Fruit fly (Drosophila melanogaster) whole organism, embryonic: ENCODE measurements around the gene CG3434.
A peak's percentile ranks its signal among the peaks of the same experiment; 100 is the strongest.

Experiments used
- ATbp ChIP-seq: fragments of 200-800 bp; sonication (Bioruptor generic); optimal IDR thresholded peaks from 2 replicates; lab custom pipeline; 2017; ENCODE audit warnings: missing biosample characterization, mild to moderate bottlenecking, missing genetic modification characterization, missing genetic modification reagents
- Atf6 ChIP-seq: fragments of 200-800 bp; sonication (Bioruptor generic); IDR thresholded peaks from 2 replicates; pipeline ENCODE4 v1.3.6; 2022; ENCODE audit warnings: missing biosample characterization, missing genetic modification characterization
- BEAF-32 ChIP-seq: fragments of 200-800 bp; sonication (Bioruptor generic); optimal IDR thresholded peaks from 3 replicates; lab custom pipeline; 2017; ENCODE audit warnings: missing biosample characterization, missing genetic modification characterization, mild to moderate bottlenecking, moderate library complexity, missing genetic modification reagents
- Blimp-1 ChIP-seq: fragments of 200-800 bp; sonication (Bioruptor generic); optimal IDR thresholded peaks from 3 replicates; lab custom pipeline; 2018; ENCODE audit warnings: missing biosample characterization, missing genetic modification characterization, mild to moderate bottlenecking, moderate library complexity, missing genetic modification reagents
- CG10366 ChIP-seq: fragments of 200-800 bp; sonication (Bioruptor generic); IDR thresholded peaks from 2 replicates; pipeline ENCODE4 v1.3.6; 2022; ENCODE audit warnings: missing biosample characterization, missing genetic modification characterization
- CG10654 ChIP-seq: fragments of 200-800 bp; sonication (Bioruptor generic); optimal IDR thresholded peaks from 2 replicates; lab custom pipeline; 2016; ENCODE audit warnings: missing biosample characterization, missing genetic modification characterization
- CG12104 ChIP-seq: fragments of 200-800 bp; sonication (Bioruptor generic); optimal IDR thresholded peaks from 3 replicates; lab custom pipeline; 2016; ENCODE audit warnings: missing biosample characterization, missing genetic modification characterization
- CG12219 ChIP-seq: fragments of 200-800 bp; sonication (Bioruptor generic); optimal IDR thresholded peaks from 3 replicates; lab custom pipeline; 2018; ENCODE audit warnings: missing biosample characterization, mild to moderate bottlenecking, missing genetic modification characterization
- CG14710 ChIP-seq: fragments of 200-800 bp; sonication (Bioruptor generic); optimal IDR thresholded peaks from 3 replicates; lab custom pipeline; 2019; ENCODE audit warnings: missing biosample characterization, mild to moderate bottlenecking, missing genetic modification characterization, moderate library complexity
- CG15269 ChIP-seq: fragments of 200-800 bp; sonication (Bioruptor generic); optimal IDR thresholded peaks from 2 replicates; lab custom pipeline; 2018; ENCODE audit warnings: missing biosample characterization, mild to moderate bottlenecking, missing genetic modification characterization, moderate library complexity
- CG2120 ChIP-seq: fragments of 200-800 bp; sonication (Bioruptor generic); optimal IDR thresholded peaks from 3 replicates; lab custom pipeline; 2016; ENCODE audit warnings: missing biosample characterization, missing genetic modification characterization
- CG2129 ChIP-seq: fragments of 200-800 bp; sonication (Bioruptor generic); IDR thresholded peaks from 2 replicates; pipeline ENCODE4 v1.3.6; 2022; ENCODE audit warnings: missing biosample characterization, missing genetic modification characterization; ENCODE audit not compliant: partially characterized antibody
- CG2889 ChIP-seq: fragments of 200-800 bp; sonication (Bioruptor generic); IDR thresholded peaks from 3 replicates; pipeline ENCODE4 v1.3.6; 2022; ENCODE audit warnings: missing biosample characterization, missing genetic modification characterization
- CG3163 ChIP-seq: fragments of 200-800 bp; sonication (Bioruptor generic); optimal IDR thresholded peaks from 3 replicates; lab custom pipeline; 2016; ENCODE audit warnings: missing biosample characterization, missing genetic modification characterization
- CG32767 ChIP-seq: fragments of 200-800 bp; sonication (Bioruptor generic); IDR thresholded peaks from 2 replicates; pipeline ENCODE4 v1.3.6; 2022; ENCODE audit warnings: missing biosample characterization, missing genetic modification characterization
- CG42726 ChIP-seq: fragments of 200-800 bp; sonication (Bioruptor generic); IDR thresholded peaks from 2 replicates; pipeline ENCODE4 v1.3.6; 2022; ENCODE audit warnings: missing biosample characterization, missing genetic modification characterization; ENCODE audit not compliant: partially characterized antibody
- CG4282 ChIP-seq: fragments of 200-800 bp; sonication (Bioruptor generic); optimal IDR thresholded peaks from 2 replicates; lab custom pipeline; 2016; ENCODE audit warnings: missing biosample characterization, missing genetic modification characterization
- CG4404 ChIP-seq: fragments of 200-800 bp; sonication (Bioruptor generic); IDR thresholded peaks from 2 replicates; pipeline ENCODE4 v1.3.6; 2022; ENCODE audit warnings: missing biosample characterization, missing genetic modification characterization
- CG6689 ChIP-seq: fragments of 200-800 bp; sonication (Bioruptor generic); IDR thresholded peaks from 2 replicates; pipeline ENCODE4 v1.3.6; 2022; ENCODE audit warnings: missing biosample characterization, missing genetic modification characterization
- CG9437 ChIP-seq: fragments of 200-800 bp; sonication (Bioruptor generic); optimal IDR thresholded peaks from 2 replicates; lab custom pipeline; 2018; ENCODE audit warnings: missing biosample characterization, mild to moderate bottlenecking, missing genetic modification characterization
- CG9876 ChIP-seq: fragments of 200-800 bp; sonication (Bioruptor generic); optimal IDR thresholded peaks from 2 replicates; lab custom pipeline; 2016; ENCODE audit warnings: missing biosample characterization, missing genetic modification characterization
- D ChIP-seq, 2 experiments: fragments of 200-800 bp in 1 of 2; fragments of >200 bp in 1 of 2; sonication (Bioruptor generic) in 1 of 2; optimal IDR thresholded peaks; 2 replicates in 1 of 2; 3 replicates in 1 of 2; lab custom pipeline; 2017; ENCODE audit warnings: mild to moderate bottlenecking in 1 of 2, missing biosample characterization in 1 of 2, missing genetic modification characterization in 1 of 2, missing genetic modification reagents in 1 of 2
- Dip3 ChIP-seq: fragments of 200-800 bp; sonication (Bioruptor generic); optimal IDR thresholded peaks from 3 replicates; lab custom pipeline; 2016; ENCODE audit warnings: missing biosample characterization, missing genetic modification characterization
- Doc2 ChIP-seq: fragments of 200-800 bp; sonication (Bioruptor generic); IDR thresholded peaks from 2 replicates; pipeline ENCODE4 v1.3.6; 2022; ENCODE audit warnings: missing biosample characterization, missing genetic modification characterization
- Drgx ChIP-seq: fragments of 200-800 bp; sonication (Bioruptor generic); IDR thresholded peaks from 2 replicates; pipeline ENCODE4 v1.3.6; 2022; ENCODE audit warnings: missing biosample characterization, missing genetic modification characterization
- Fer2 ChIP-seq: fragments of 200-800 bp; sonication (Bioruptor generic); optimal IDR thresholded peaks from 2 replicates; lab custom pipeline; 2018; ENCODE audit warnings: missing biosample characterization, mild to moderate bottlenecking, missing genetic modification characterization, moderate library complexity
- HmgD ChIP-seq: fragments of 200-800 bp; sonication (Bioruptor generic); optimal IDR thresholded peaks from 3 replicates; lab custom pipeline; 2016; ENCODE audit warnings: missing biosample characterization, missing genetic modification characterization
- Hmx ChIP-seq: fragments of 200-800 bp; sonication (Bioruptor generic); optimal IDR thresholded peaks from 2 replicates; lab custom pipeline; 2016; ENCODE audit warnings: missing biosample characterization, missing genetic modification characterization
- Mes4 ChIP-seq: fragments of 200-800 bp; sonication (Bioruptor generic); optimal IDR thresholded peaks from 2 replicates; lab custom pipeline; 2016; ENCODE audit warnings: missing biosample characterization, missing genetic modification characterization
- PHDP ChIP-seq: fragments of 200-800 bp; sonication (Bioruptor generic); optimal IDR thresholded peaks from 3 replicates; lab custom pipeline; 2018; ENCODE audit warnings: missing biosample characterization, mild to moderate bottlenecking, missing genetic modification characterization, moderate library complexity
- Ravus ChIP-seq: fragments of 200-800 bp; sonication (Bioruptor generic); IDR thresholded peaks from 2 replicates; pipeline ENCODE4 v1.3.6; 2022; ENCODE audit warnings: missing biosample characterization, missing genetic modification characterization
- ab ChIP-seq: fragments of 200-800 bp; sonication (Bioruptor generic); optimal IDR thresholded peaks from 2 replicates; lab custom pipeline; 2016; ENCODE audit warnings: missing biosample characterization, missing genetic modification characterization
- al ChIP-seq: fragments of 200-800 bp; sonication (Bioruptor generic); IDR thresholded peaks from 2 replicates; pipeline ENCODE4 v1.3.6; 2022; ENCODE audit warnings: missing biosample characterization, missing genetic modification characterization
- cad ChIP-seq: fragments of >200 bp; optimal IDR thresholded peaks from 2 replicates; lab custom pipeline; 2017; ENCODE audit warnings: missing biosample characterization, missing genetic modification characterization
- corto ChIP-seq: fragments of 200-800 bp; sonication (Bioruptor generic); optimal IDR thresholded peaks from 2 replicates; lab custom pipeline; 2016; ENCODE audit warnings: missing biosample characterization, mild to moderate bottlenecking, missing genetic modification characterization, moderate library complexity
- crol ChIP-seq: fragments of 200-800 bp; sonication (Bioruptor generic); IDR thresholded peaks from 2 replicates; pipeline ENCODE4 v1.3.6; 2022; ENCODE audit warnings: missing biosample characterization, missing genetic modification characterization
- dpn ChIP-seq, 2 experiments: fragments of 200-800 bp; sonication (Bioruptor generic); optimal IDR thresholded peaks; 3 replicates each; lab custom pipeline; 2016; ENCODE audit warnings: missing biosample characterization in 2 of 2, missing genetic modification characterization in 2 of 2
- her ChIP-seq: fragments of 200-800 bp; sonication (Bioruptor generic); optimal IDR thresholded peaks from 2 replicates; lab custom pipeline; 2016; ENCODE audit warnings: missing biosample characterization, missing genetic modification characterization
- jigr1 ChIP-seq: fragments of 200-800 bp; sonication (Bioruptor generic); IDR thresholded peaks from 3 replicates; pipeline ENCODE4 v1.3.6; 2022; ENCODE audit warnings: missing biosample characterization, missing genetic modification characterization
- kah ChIP-seq: fragments of 200-800 bp; sonication (Bioruptor generic); optimal IDR thresholded peaks from 2 replicates; lab custom pipeline; 2018; ENCODE audit warnings: missing biosample characterization, mild to moderate bottlenecking, missing genetic modification characterization
- lab ChIP-seq: fragments of 200-800 bp; sonication (Bioruptor generic); optimal IDR thresholded peaks from 3 replicates; lab custom pipeline; 2017; ENCODE audit warnings: missing biosample characterization, missing genetic modification characterization, mild to moderate bottlenecking, moderate library complexity, missing genetic modification reagents
- mirr ChIP-seq: fragments of 200-800 bp; sonication (Bioruptor generic); optimal IDR thresholded peaks from 3 replicates; lab custom pipeline; 2018; ENCODE audit warnings: missing biosample characterization, mild to moderate bottlenecking, missing genetic modification characterization
- mld ChIP-seq: fragments of 200-800 bp; sonication (Bioruptor generic); IDR thresholded peaks from 3 replicates; pipeline ENCODE4 v1.3.6; 2022; ENCODE audit warnings: missing biosample characterization, missing genetic modification characterization; ENCODE audit not compliant: partially characterized antibody
- sim ChIP-seq: fragments of 200-800 bp; sonication (Bioruptor generic); IDR thresholded peaks from 2 replicates; pipeline ENCODE4 v1.3.6; 2022; ENCODE audit warnings: missing biosample characterization, missing genetic modification characterization
- stwl ChIP-seq: fragments of 200-800 bp; sonication (Bioruptor generic); optimal IDR thresholded peaks from 3 replicates; lab custom pipeline; 2018; ENCODE audit warnings: missing biosample characterization, mild to moderate bottlenecking, missing genetic modification characterization, moderate library complexity
- tx ChIP-seq: fragments of 200-800 bp; sonication (Bioruptor generic); optimal IDR thresholded peaks from 2 replicates; lab custom pipeline; 2016; ENCODE audit warnings: missing biosample characterization, missing genetic modification characterization
- unc-4 ChIP-seq: fragments of 200-800 bp; sonication (Bioruptor generic); IDR thresholded peaks from 2 replicates; pipeline ENCODE4 v1.3.6; 2022; ENCODE audit warnings: missing biosample characterization, missing genetic modification characterization; ENCODE audit not compliant: partially characterized antibody
- wor ChIP-seq: fragments of 200-800 bp; sonication (Bioruptor generic); IDR thresholded peaks from 2 replicates; pipeline ENCODE4 v1.3.6; 2022; ENCODE audit warnings: missing biosample characterization, missing genetic modification characterization
- z ChIP-seq: fragments of 200-800 bp; sonication (Bioruptor generic); IDR thresholded peaks from 3 replicates; pipeline ENCODE4 v1.3.6; 2022; ENCODE audit warnings: missing biosample characterization, missing genetic modification characterization

CG3434 gene

DNA sequence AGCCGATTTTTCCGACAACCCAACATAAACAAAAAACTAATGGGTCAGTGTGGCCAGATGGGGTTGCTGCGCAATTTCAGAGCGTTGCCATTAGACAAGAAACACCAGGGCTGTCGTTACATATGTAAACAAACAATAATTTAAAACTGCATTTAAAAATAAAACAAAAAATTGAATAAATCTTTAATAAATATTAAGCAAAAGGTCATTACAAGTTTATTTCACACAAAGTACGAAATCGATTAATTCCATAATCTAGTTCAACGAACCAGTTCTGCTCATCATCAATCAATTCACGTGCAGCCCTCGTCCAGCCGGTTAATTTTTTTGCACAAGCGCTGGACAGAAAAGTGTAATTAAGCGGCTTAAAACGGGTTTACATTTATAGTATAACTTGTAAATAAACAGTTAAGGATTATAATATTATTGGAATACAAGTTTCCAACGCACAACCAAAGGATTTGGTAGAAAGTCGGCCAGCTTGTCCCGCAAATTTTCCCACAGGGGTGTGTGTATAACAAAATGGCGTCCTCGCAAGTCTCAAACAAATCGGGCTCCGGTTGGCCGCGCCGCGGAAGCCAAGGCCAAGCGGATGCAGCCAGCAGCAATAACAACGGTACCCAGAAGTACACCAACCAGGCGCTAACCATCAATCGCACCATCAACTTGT lies 49.7 kb downstream of the CG3434 start, which contains the start of the genes CG4022 and Cpsf5 (continued):
- TF ChIP-seq corto (no peak), Drgx (GFP tag; lab: Robert Waterston, UW) (peak; percentile 39), PHDP (tag; lab: Kevin White, UChicago) (peak; percentile 87), wor (peak; percentile 65), Ravus (GFP tag; lab: Robert Waterston, UW) (peak; percentile 25; the same call in 1 of the 2 replicates), CG10654 (GFP tag; lab: Kevin White, UChicago) (peak; percentile 80), CG12104 (GFP tag; lab: Kevin White, UChicago) (peak; percentile 85), crol (GFP tag; lab: Robert Waterston, UW) (no peak), CG42726 (GFP tag; lab: Robert Waterston, UW) (no peak), CG4282 (no peak), Mes4 (GFP tag; lab: Kevin White, UChicago) (peak; percentile 32), CG2120 (GFP tag; lab: Kevin White, UChicago) (peak; percentile 89), Fer2 (tag; lab: Kevin White, UChicago) (peak; percentile 67), CG32767 (GFP tag; lab: Robert Waterston, UW) (peak; percentile 91), CG2129 (GFP tag; lab: Robert Waterston, UW) (no peak), BEAF-32 (GFP tag; lab: Kevin White, UChicago) (peak; percentile 52), z (GFP tag; lab: Robert Waterston, UW) (no peak), tx (GFP tag; lab: Kevin White, UChicago) (peak; percentile 40), mld (GFP tag; lab: Robert Waterston, UW) (no peak), lab (peak; percentile 88), CG12219 (peak; percentile 69), kah (GFP tag; lab: Kevin White, UChicago) (peak; percentile 22), CG6689 (GFP tag; lab: Robert Waterston, UW) (peak; percentile 79), stwl (tag; lab: Kevin White, UChicago) (peak; percentile 73), ab (GFP tag; lab: Kevin White, UChicago) (peak; percentile 45), Hmx (GFP tag; lab: Kevin White, UChicago) (peak; percentile 44), Blimp-1 (GFP tag; lab: Kevin White, UChicago) (peak; percentile 79), CG9437 (GFP tag; lab: Kevin White, UChicago) (peak; percentile 60), CG10366 (peak; percentile 86), CG2889 (GFP tag; lab: Robert Waterston, UW) (peak; percentile 77), mirr (peak; percentile 48), cad (no peak), HmgD (GFP tag; lab: Kevin White, UChicago) (no peak), ATbp (GFP tag; lab: Kevin White, UChicago) (peak; percentile 62), Atf6 (GFP tag; lab: Robert Waterston, UW) (peak; percentile 85), CG3163 (GFP tag; lab: Kevin White, UChicago) (peak; percentile 18), D (optimal IDR thresholded peaks at IDR 0.05; lab: Kevin White, UChicago) (no peak), D (GFP tag; optimal IDR thresholded peaks at IDR 0.05; lab: Kevin White, UChicago) (peak; percentile 75), CG4404 (GFP tag; lab: Robert Waterston, UW) (peak; percentile 76), sim (GFP tag; lab: Robert Waterston, UW) (no peak), dpn (GFP tag; optimal IDR thresholded peaks at IDR 0.05; lab: Kevin White, UChicago) (peak; percentile 66 to 85), jigr1 (GFP tag; lab: Robert Waterston, UW) (no peak), CG9876 (GFP tag; lab: Kevin White, UChicago) (no peak), her (GFP tag; lab: Kevin White, UChicago) (no peak), al (peak; percentile 79), CG14710 (tag; lab: Kevin White, UChicago) (peak; percentile 90), Dip3 (peak; percentile 53), Doc2 (no peak), unc-4 (GFP tag; lab: Robert Waterston, UW) (0 out of 2 replicates have a peak, but pooled peaks have one; percentile 16), CG15269 (tag; lab: Kevin White, UChicago) (peak; percentile 88)
